Worm (Caenorhabditis elegans) whole organism, L3 larva: Measurements from ENCODE around the gene Y37E11B.5.
A peak's percentile ranks its signal among the peaks of the same experiment; 100 is the strongest.

Source experiments
- R02D3.7 ChIP-seq: fragments of 150-350 bp; optimal IDR thresholded peaks from 2 replicates; lab custom pipeline; 2014; ENCODE audit warnings: missing biosample characterization, missing genetic modification characterization
- aly-2 ChIP-seq: fragments of 150-350 bp; optimal IDR thresholded peaks from 2 replicates; lab custom pipeline; 2014; ENCODE audit warnings: missing biosample characterization, missing genetic modification characterization
- ceh-16 ChIP-seq: sonication (generic microtip); optimal IDR thresholded peaks from 2 replicates; lab custom pipeline; 2017; ENCODE audit warnings: missing biosample characterization, missing genetic modification characterization
- ceh-28 ChIP-seq: fragments of 150-350 bp; optimal IDR thresholded peaks from 2 replicates; lab custom pipeline; 2014; ENCODE audit warnings: missing biosample characterization, missing genetic modification reagents, missing genetic modification characterization
- daf-12 ChIP-seq: fragments of 150-350 bp; optimal IDR thresholded peaks from 2 replicates; lab custom pipeline; 2014; ENCODE audit warnings: missing biosample characterization, missing genetic modification reagents, missing genetic modification characterization
- egl-27 ChIP-seq: sonication (generic microtip); optimal IDR thresholded peaks from 4 replicates; lab custom pipeline; 2017; ENCODE audit warnings: missing biosample characterization, missing genetic modification reagents, missing genetic modification characterization
- egl-5 ChIP-seq: fragments of 150-350 bp; optimal IDR thresholded peaks from 2 replicates; lab custom pipeline; 2017; ENCODE audit warnings: missing biosample characterization, missing genetic modification reagents, missing genetic modification characterization, inconsistent platforms
- elt-1 ChIP-seq: fragments of 150-350 bp; optimal IDR thresholded peaks from 2 replicates; lab custom pipeline; 2014; ENCODE audit warnings: missing biosample characterization, missing genetic modification characterization
- elt-2 ChIP-seq: sonication (generic microtip); optimal IDR thresholded peaks from 2 replicates; lab custom pipeline; 2016; ENCODE audit warnings: missing genetic modification reagents, mild to moderate bottlenecking, missing genetic modification characterization, missing compliant biosample characterization
- elt-3 ChIP-seq, 3 experiments: fragments of 150-350 bp in 1 of 3; sonication (generic microtip) in 2 of 3; optimal IDR thresholded peaks; 2 replicates in 2 of 3; 4 replicates in 1 of 3; lab custom pipeline; 2014 to 2017; ENCODE audit warnings: missing biosample characterization in 3 of 3, missing genetic modification characterization in 3 of 3
- eor-1 ChIP-seq, 2 experiments: fragments of 150-350 bp; optimal IDR thresholded peaks; 2 replicates each; lab custom pipeline; 2014 to 2018; ENCODE audit warnings: missing biosample characterization in 2 of 2, missing genetic modification characterization in 2 of 2
- fkh-10 ChIP-seq: sonication (generic microtip); optimal IDR thresholded peaks from 2 replicates; lab custom pipeline; 2017; ENCODE audit warnings: missing biosample characterization, missing genetic modification reagents, missing genetic modification characterization
- fkh-2 ChIP-seq: fragments of 150-350 bp; optimal IDR thresholded peaks from 2 replicates; lab custom pipeline; 2014; ENCODE audit warnings: missing biosample characterization, missing genetic modification reagents, missing genetic modification characterization
- hmg-11 ChIP-seq: sonication (generic microtip); optimal IDR thresholded peaks from 2 replicates; lab custom pipeline; 2016; ENCODE audit warnings: missing genetic modification characterization, missing compliant biosample characterization
- jun-1 ChIP-seq: fragments of 150-350 bp; optimal IDR thresholded peaks from 2 replicates; lab custom pipeline; 2014; ENCODE audit warnings: missing biosample characterization, missing genetic modification reagents, missing genetic modification characterization
- mdl-1 ChIP-seq: fragments of 150-350 bp; optimal IDR thresholded peaks from 2 replicates; lab custom pipeline; 2014; ENCODE audit warnings: missing biosample characterization, missing genetic modification characterization
- nfya-1 ChIP-seq: sonication (generic microtip); optimal IDR thresholded peaks from 2 replicates; lab custom pipeline; 2017; ENCODE audit warnings: missing genetic modification characterization, mild to moderate bottlenecking, missing compliant biosample characterization, antibody characterized with exemption, moderate library complexity; ENCODE audit not compliant: insufficient read depth
- nhr-11 ChIP-seq: fragments of 150-350 bp; optimal IDR thresholded peaks from 2 replicates; lab custom pipeline; 2014; ENCODE audit warnings: missing biosample characterization, missing genetic modification characterization
- nhr-23 ChIP-seq: fragments of 150-350 bp; optimal IDR thresholded peaks from 2 replicates; lab custom pipeline; 2014; ENCODE audit warnings: missing biosample characterization, missing genetic modification reagents, missing genetic modification characterization
- nhr-25 ChIP-seq: sonication (generic microtip); optimal IDR thresholded peaks from 2 replicates; lab custom pipeline; 2017; ENCODE audit warnings: missing biosample characterization, missing genetic modification characterization
- nhr-28 ChIP-seq: fragments of 150-350 bp; optimal IDR thresholded peaks from 2 replicates; lab custom pipeline; 2014; ENCODE audit warnings: missing biosample characterization, missing genetic modification characterization
- nhr-43 ChIP-seq: sonication (generic microtip); optimal IDR thresholded peaks from 2 replicates; lab custom pipeline; 2016; ENCODE audit warnings: mild to moderate bottlenecking, missing genetic modification characterization, missing compliant biosample characterization; ENCODE audit not compliant: poor library complexity, severe bottlenecking
- nhr-67 ChIP-seq: fragments of 150-350 bp; optimal IDR thresholded peaks from 2 replicates; lab custom pipeline; 2014; ENCODE audit warnings: missing biosample characterization, missing genetic modification characterization
- pha-4 ChIP-seq: fragments of 150-350 bp; optimal IDR thresholded peaks from 2 replicates; lab custom pipeline; 2014; ENCODE audit warnings: missing biosample characterization, missing genetic modification reagents, missing genetic modification characterization
- pqm-1 ChIP-seq: fragments of 150-350 bp; optimal IDR thresholded peaks from 2 replicates; lab custom pipeline; 2017; ENCODE audit warnings: missing biosample characterization, missing genetic modification characterization, inconsistent platforms
- sea-2 ChIP-seq: fragments of 150-350 bp; sonication (generic microtip); optimal IDR thresholded peaks from 4 replicates; lab custom pipeline; 2014; ENCODE audit warnings: missing biosample characterization, missing genetic modification reagents, missing genetic modification characterization
- skn-1 ChIP-seq: fragments of 150-350 bp; optimal IDR thresholded peaks from 2 replicates; lab custom pipeline; 2014; ENCODE audit warnings: missing biosample characterization, missing genetic modification characterization
- snpc-4 ChIP-seq: fragments of 150-350 bp; optimal IDR thresholded peaks from 2 replicates; lab custom pipeline; 2014; ENCODE audit warnings: missing biosample characterization, missing genetic modification characterization
- tbx-2 ChIP-seq: sonication (generic microtip); optimal IDR thresholded peaks from 2 replicates; lab custom pipeline; 2016; ENCODE audit warnings: mild to moderate bottlenecking, missing genetic modification characterization, missing compliant biosample characterization
- unc-39 ChIP-seq: sonication (generic microtip); optimal IDR thresholded peaks from 4 replicates; lab custom pipeline; 2017; ENCODE audit warnings: missing biosample characterization, missing genetic modification characterization
- ztf-11 ChIP-seq: fragments of 150-350 bp; optimal IDR thresholded peaks from 2 replicates; lab custom pipeline; 2014; ENCODE audit warnings: missing biosample characterization, missing genetic modification characterization

The Y37E11B.5 gene

DNA sequence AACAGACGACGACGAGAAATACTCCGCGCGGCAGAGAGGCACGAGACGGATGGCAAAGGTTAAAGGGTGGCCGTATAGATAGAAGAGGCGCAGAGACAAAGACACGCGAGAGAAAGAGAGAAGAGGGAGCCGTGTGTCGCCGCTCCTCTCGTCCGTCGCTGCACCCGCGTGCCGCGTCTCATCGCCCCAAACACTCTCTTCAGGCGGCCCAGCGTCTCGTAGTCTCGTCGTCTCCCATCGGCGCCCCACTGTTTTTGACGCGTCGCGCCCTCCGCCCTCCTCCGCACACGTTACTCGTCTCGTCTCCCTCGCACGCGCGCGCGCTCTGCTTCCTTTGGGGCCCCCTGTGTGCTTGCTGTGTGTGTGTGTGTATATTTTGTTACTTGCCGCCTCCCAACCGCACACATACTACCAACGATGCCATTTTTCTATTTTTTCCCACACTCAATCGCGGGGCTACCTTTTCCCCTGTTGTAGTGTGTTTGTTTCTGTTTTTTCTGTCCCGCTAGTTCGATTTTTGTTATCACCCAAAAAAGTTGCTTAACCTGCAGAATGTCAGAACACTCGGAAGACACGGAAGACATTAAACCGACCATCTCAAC is 38.3 kb upstream of the Y37E11B.5 start, which contains the start of gene madf-9 (continued):
- TF ChIP-seq egl-27 (tag; lab: Kevin White, UChicago) (no peak), nhr-25 (tag; lab: Kevin White, UChicago) (peak; percentile 35), nhr-11 (tag; lab: Kevin White, UChicago) (no peak), aly-2 (tag; lab: Kevin White, UChicago) (no peak), sea-2 (no peak)
- TF ChIP-seq, all 47 proteins: peak for 15

DNA sequence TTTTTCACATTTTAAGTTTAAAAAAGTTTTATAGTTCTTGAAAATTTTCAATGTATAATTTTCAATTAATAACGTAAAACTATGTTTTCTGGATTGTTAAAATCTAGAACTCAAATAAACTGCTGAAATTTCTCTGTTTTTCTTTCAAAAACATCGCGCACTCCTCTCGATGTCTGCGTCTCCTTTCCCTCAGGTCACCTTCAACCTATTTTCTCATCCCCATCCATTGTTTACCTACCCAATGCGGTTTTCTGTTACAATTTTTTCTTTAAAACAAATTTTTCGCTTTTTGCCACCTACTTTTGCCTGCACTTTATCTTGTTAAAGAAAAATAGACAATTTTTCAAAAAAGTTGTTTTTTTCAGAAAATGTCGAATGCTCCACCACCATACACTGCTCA is 34.9 kb upstream of the Y37E11B.5 start, which contains the start of gene ZC416.2:
ZC416.2 (plus strand) TSS at position 366 of the 400 bp plus-strand sequence.
- peak; percentile 39 for TF ChIP-seq hmg-11 (tag; lab: Kevin White, UChicago)
- TF ChIP-seq pqm-1 (tag; lab: Kevin White, UChicago), result no peak
- TF ChIP-seq nhr-67, result no peak
- TF ChIP-seq daf-12 (tag; lab: Kevin White, UChicago), result no peak
- TF ChIP-seq elt-2 (tag; lab: Kevin White, UChicago), result no peak
- TF ChIP-seq pha-4, result peak; percentile 89
- TF ChIP-seq nfya-1 (tag; lab: Kevin White, UChicago), result peak; percentile 4
- TF ChIP-seq, all 47 proteins: peak for 3

DNA sequence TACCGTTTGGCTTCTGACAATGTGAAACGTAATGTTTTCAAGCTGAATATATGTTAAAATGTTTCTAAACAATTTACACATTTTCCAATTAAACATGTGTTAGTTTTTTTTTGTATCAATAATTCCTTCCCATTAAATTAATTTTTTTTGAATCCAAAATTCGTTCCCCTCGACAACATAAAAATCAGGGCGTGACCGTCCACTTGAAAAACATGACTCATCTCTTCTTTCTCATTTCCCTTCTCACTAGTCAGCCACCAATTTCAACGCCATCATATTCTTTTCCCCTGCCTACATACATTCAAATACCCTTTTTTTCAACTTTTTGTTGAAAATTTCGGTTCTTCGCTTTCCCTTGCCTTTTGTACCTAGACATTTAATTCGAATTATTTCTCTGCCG is 34.1 kb upstream of the Y37E11B.5 start:
- TF ChIP-seq fkh-2 (tag; lab: Kevin White, UChicago), result no peak
- TF ChIP-seq unc-39 (tag; lab: Kevin White, UChicago), result no peak
- TF ChIP-seq jun-1 (tag; lab: Kevin White, UChicago), result no peak
- no peak for TF ChIP-seq snpc-4 (tag; lab: Kevin White, UChicago)
- TF ChIP-seq aly-2 (tag; lab: Kevin White, UChicago), result no peak
- TF ChIP-seq nhr-67, result no peak
- TF ChIP-seq tbx-2 (tag; lab: Kevin White, UChicago), result no peak
- TF ChIP-seq pha-4, result no peak
- no peak for TF ChIP-seq elt-1 (tag; lab: Kevin White, UChicago)
- no peak for TF ChIP-seq sea-2
- no peak for TF ChIP-seq ztf-11
- no peak for TF ChIP-seq nhr-23

DNA sequence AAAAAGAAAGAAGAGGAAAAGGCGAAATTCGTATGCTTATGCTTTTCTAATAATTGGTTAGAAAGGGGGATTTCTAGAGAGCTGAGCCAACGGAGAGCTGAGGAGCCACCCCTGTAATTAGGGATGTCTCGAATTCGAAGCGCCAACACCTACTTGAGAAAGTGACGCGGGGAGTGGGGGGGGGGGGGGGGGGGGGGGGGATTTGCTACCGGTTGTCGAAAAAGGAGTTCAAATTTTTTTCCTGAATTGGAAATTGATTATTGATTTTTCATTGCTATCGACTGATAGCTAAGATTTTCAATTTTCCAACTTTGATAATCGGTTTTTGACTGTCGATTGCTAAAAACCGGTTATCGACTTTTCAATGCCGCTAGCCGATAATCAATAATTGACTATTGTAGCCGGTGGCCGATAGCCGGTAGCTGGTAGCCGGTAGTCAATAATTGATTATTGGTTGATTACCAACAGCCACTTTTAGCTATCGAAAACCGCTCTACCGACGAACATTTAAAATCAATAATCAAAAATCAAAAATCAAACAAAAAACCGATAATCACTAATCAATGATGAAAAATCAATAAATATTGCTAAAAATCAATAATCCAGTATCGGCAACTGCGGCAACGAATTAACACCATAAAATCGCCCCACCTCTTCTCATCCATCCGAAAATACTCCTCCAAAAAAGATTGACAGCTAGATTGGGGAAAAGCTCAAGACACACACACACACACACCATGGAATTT is 30.7 kb upstream of the Y37E11B.5 start:
- no peak for TF ChIP-seq R02D3.7 (tag; lab: Kevin White, UChicago)
- peak; percentile 81 for TF ChIP-seq ceh-28 (tag; lab: Kevin White, UChicago)
- no peak for TF ChIP-seq ceh-16 (tag; lab: Kevin White, UChicago)

DNA sequence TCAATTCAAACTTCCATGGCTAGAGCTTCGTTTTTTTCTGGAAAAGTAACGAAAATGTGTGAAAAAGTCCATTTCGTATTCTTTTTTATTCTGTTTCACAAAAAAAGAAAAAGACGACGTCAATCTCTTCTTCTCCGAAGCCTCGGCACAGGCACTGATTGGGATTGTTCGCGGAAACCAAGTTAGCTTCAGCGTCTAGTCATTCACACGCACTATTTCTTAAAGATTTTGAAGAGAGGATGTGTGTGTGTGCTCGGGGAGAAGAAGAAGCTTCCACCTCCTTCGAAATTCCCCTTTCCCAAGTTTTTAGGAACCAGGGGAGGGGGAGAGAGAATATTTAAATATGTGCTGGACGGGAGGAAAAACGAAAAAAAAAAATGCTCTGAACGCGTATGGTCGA is 28.1 kb upstream of the Y37E11B.5 start:
- TF ChIP-seq nfya-1 (tag; lab: Kevin White, UChicago) (peak; percentile 25), fkh-10 (GFP tag; lab: Kevin White, UChicago) (peak; percentile 84), nhr-43 (no peak), egl-5 (tag; lab: Kevin White, UChicago) (no peak), eor-1 (tag; optimal IDR thresholded peaks at IDR 0.05; lab: Kevin White, UChicago) (no peak), nhr-28 (no peak), nhr-23 (no peak), skn-1 (tag; lab: Kevin White, UChicago) (no peak), mdl-1 (tag; lab: Kevin White, UChicago) (no peak), elt-3 (tag; optimal IDR thresholded peaks at IDR 0.05; lab: Kevin White, UChicago) (no peak), aly-2 (tag; lab: Kevin White, UChicago) (no peak)

DNA sequence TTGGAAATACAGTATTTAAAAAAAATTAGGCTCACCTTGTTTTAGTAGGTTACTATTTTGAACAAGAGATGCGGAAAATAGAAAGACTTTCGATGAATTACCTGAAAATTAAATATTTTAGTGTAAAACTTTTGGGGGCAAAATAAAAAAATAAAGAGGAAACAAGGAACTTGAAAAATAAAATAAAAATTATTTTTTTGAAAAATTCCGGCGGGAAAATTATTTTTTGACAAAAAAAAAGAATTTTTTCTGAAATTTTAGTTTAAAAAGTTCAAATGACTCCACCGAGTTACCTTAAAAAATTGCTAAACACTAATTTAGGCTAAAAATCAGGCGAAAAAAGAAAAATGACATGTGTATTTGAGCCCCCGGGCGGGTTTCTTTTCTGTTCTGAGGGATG is 26.2 kb upstream of the Y37E11B.5 start, which contains the start of the genes cha-1 and unc-17:
cha-1 (minus strand) TSS at position 101 of the 400 bp plus-strand sequence.
unc-17 (minus strand) TSS at position 103 of the 400 bp plus-strand sequence.
- TF ChIP-seq ztf-11, result no peak
